Worm (Caenorhabditis elegans) whole organism, early embryonic: ENCODE measurements around the gene msp-49.

Source experiments
- F13C5.2 ChIP-seq: sonication (generic microtip); optimal IDR thresholded peaks from 2 replicates; lab custom pipeline; 2017; ENCODE audit warnings: mild to moderate bottlenecking, missing genetic modification characterization, inconsistent platforms, missing compliant biosample characterization
- ets-7 ChIP-seq: sonication (generic microtip); optimal IDR thresholded peaks from 2 replicates; lab custom pipeline; 2016; ENCODE audit warnings: missing genotype, missing genetic modification characterization, missing compliant biosample characterization
- tbx-11 ChIP-seq: fragments of 200-800 bp; sonication (Bioruptor generic); IDR thresholded peaks from 2 replicates; pipeline ENCODE4 v1.3.6; 2022; ENCODE audit warnings: missing genetic modification characterization, missing compliant biosample characterization

ce11 chrII:5176934-5177333, 17.2 kb upstream of the msp-49 start:
- TF ChIP-seq F13C5.2 (tag; lab: Kevin White, UChicago): no peak
- no peak for TF ChIP-seq tbx-11 (GFP tag; lab: Robert Waterston, UW)
- TF ChIP-seq ets-7 (tag; lab: Kevin White, UChicago): no peak
